Fruit fly (Drosophila melanogaster): Measurements from ENCODE around the gene Ssdp.

DNA sequence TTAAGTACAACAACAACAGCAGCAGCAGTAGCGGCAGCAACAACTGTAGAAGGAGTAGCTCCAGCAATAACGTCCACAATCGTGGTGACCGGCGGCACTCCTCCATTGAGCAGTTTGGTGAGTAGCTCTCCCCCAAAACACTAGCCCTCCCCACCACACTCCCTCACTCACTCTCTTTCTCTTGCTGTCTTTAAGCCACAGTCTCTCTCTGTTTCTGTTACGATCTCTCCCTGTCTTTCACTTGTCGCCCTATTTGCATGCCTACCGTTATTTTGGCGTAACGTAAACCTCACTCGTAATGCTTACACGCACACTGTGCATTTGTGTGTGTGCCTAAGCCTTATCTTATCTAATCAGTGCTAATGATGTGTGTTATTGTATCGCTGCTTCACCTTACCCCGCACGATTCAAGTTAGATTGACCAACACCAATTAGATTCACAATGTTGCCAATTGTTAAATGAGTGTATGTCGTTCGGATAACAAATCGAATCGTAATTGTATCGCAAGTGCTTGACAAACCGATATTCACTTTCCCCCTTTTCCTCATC lies 29.3 kb downstream of the Ssdp start:
- TF ChIP-seq CG6254 (GFP tag; optimal IDR thresholded peaks at IDR 0.05) (no peak), CG11723 (GFP tag; optimal IDR thresholded peaks at IDR 0.05) (no peak), bbx (GFP tag; IDR thresholded peaks at IDR 0.05; ENCODE audit: partially characterized antibody) (no peak), pfk (GFP tag; optimal IDR thresholded peaks at IDR 0.05) (no peak), corto (GFP tag; optimal IDR thresholded peaks at IDR 0.05) (no peak)

Measured in whole organism, embryonic.